Worm (Caenorhabditis elegans) whole organism, L3 larva: ENCODE measurements around the gene aqp-11.
A peak's percentile ranks its signal among the peaks of the same experiment; 100 is the strongest.

Experiments
- ceh-16 ChIP-seq: sonication (generic microtip); optimal IDR thresholded peaks from 2 replicates; lab custom pipeline; 2017; ENCODE audit warnings: missing biosample characterization, missing genetic modification characterization
- elt-3 ChIP-seq, 3 experiments: fragments of 150-350 bp in 1 of 3; sonication (generic microtip) in 2 of 3; optimal IDR thresholded peaks; 2 replicates in 2 of 3; 4 replicates in 1 of 3; lab custom pipeline; 2014 to 2017; ENCODE audit warnings: missing biosample characterization in 3 of 3, missing genetic modification characterization in 3 of 3
- pqm-1 ChIP-seq: fragments of 150-350 bp; optimal IDR thresholded peaks from 2 replicates; lab custom pipeline; 2017; ENCODE audit warnings: missing biosample characterization, missing genetic modification characterization, inconsistent platforms
- unc-62 ChIP-seq: fragments of 150-350 bp; sonication (generic microtip); optimal IDR thresholded peaks from 4 replicates; lab custom pipeline; 2014; ENCODE audit warnings: missing biosample characterization, missing genetic modification reagents, missing genetic modification characterization

- TF ChIP-seq pqm-1 (tag; lab: Kevin White, UChicago) (no peak), elt-3 (tag; optimal IDR thresholded peaks at IDR 0.05; lab: Kevin White, UChicago) (no peak), ceh-16 (tag; lab: Kevin White, UChicago) (no peak), unc-62 (GFP tag; lab: Kevin White, UChicago) (peak; percentile 31)
These were observed 37.2 kb upstream of the aqp-11 start for ce11 chrIII:13635730-13636360.
